Fruit fly (Drosophila melanogaster) whole organism, wandering third instar larva: Measurements from ENCODE around the gene Prm.

Experiments
- Abd-B ChIP-seq: fragments of >200 bp; optimal IDR thresholded peaks from 2 replicates; lab custom pipeline; 2017; ENCODE audit warnings: missing biosample characterization, missing genetic modification characterization
- CrebA ChIP-seq: fragments of 200-800 bp; sonication (Bioruptor generic); optimal IDR thresholded peaks from 2 replicates; lab custom pipeline; 2016; ENCODE audit warnings: missing biosample characterization, mild to moderate bottlenecking, missing genetic modification characterization, borderline replicate concordance
- Dfd ChIP-seq: fragments of >200 bp; optimal IDR thresholded peaks from 2 replicates; lab custom pipeline; 2017; ENCODE audit warnings: missing biosample characterization, missing genetic modification characterization
- Dif ChIP-seq: fragments of 200-275, 200-300 bp; sonication (Bioruptor generic); optimal IDR thresholded peaks from 2 replicates; lab custom pipeline; 2018; ENCODE audit warnings: missing biosample characterization, missing genetic modification characterization; ENCODE audit not compliant: partially characterized antibody
- GATAd ChIP-seq: sonication (Bioruptor generic); optimal IDR thresholded peaks from 2 replicates; lab custom pipeline; 2016; ENCODE audit warnings: missing biosample characterization, missing genetic modification characterization
- HLH106 ChIP-seq: fragments of 200-800 bp; optimal IDR thresholded peaks from 3 replicates; lab custom pipeline; 2019; ENCODE audit warnings: missing biosample characterization, mild to moderate bottlenecking, missing genetic modification characterization, moderate library complexity
- Hnf4 ChIP-seq: fragments of 200-800 bp; sonication (Bioruptor generic); optimal IDR thresholded peaks from 2 replicates; lab custom pipeline; 2016; ENCODE audit warnings: missing biosample characterization, mild to moderate bottlenecking, missing genetic modification characterization
- Hr78 ChIP-seq: fragments of >200 bp; optimal IDR thresholded peaks from 2 replicates; lab custom pipeline; 2017; ENCODE audit warnings: missing biosample characterization, missing genetic modification characterization
- Hr83 ChIP-seq: fragments of 200-300 bp; sonication (Bioruptor generic); optimal IDR thresholded peaks from 2 replicates; lab custom pipeline; 2016; ENCODE audit warnings: missing biosample characterization, mild to moderate bottlenecking, missing genetic modification characterization, moderate library complexity; ENCODE audit not compliant: poor library complexity, severe bottlenecking
- Jra ChIP-seq: sonication (Bioruptor generic); optimal IDR thresholded peaks from 2 replicates; lab custom pipeline; 2016; ENCODE audit warnings: missing biosample characterization, missing genetic modification characterization
- Mio ChIP-seq: sonication (Bioruptor generic); optimal IDR thresholded peaks from 2 replicates; lab custom pipeline; 2016; ENCODE audit warnings: missing biosample characterization, missing genetic modification characterization
- Myc ChIP-seq: fragments of >200 bp; optimal IDR thresholded peaks from 2 replicates; lab custom pipeline; 2017
- N ChIP-seq: fragments of >200 bp; optimal IDR thresholded peaks from 2 replicates; lab custom pipeline; 2018; ENCODE audit warnings: missing biosample characterization, missing external identifiers, missing genetic modification characterization
- OdsH ChIP-seq: fragments of 200-800 bp; sonication (Bioruptor generic); optimal IDR thresholded peaks from 2 replicates; lab custom pipeline; 2016; ENCODE audit warnings: missing biosample characterization, mild to moderate bottlenecking, missing genetic modification characterization
- Rel ChIP-seq, 2 experiments: fragments of 200-800 bp; sonication (Bioruptor generic) in 1 of 2; optimal IDR thresholded peaks; 2 replicates in 1 of 2; 3 replicates in 1 of 2; lab custom pipeline; 2016 to 2019; ENCODE audit warnings: mild to moderate bottlenecking in 2 of 2, missing biosample characterization in 2 of 2, missing genetic modification characterization in 2 of 2, moderate library complexity in 1 of 2
- Sp1 ChIP-seq: fragments of 200-800 bp; sonication (Bioruptor generic); optimal IDR thresholded peaks from 3 replicates; lab custom pipeline; 2019; ENCODE audit warnings: missing biosample characterization, mild to moderate bottlenecking, missing genetic modification characterization, moderate library complexity
- br ChIP-seq: fragments of 200-800 bp; sonication (Bioruptor generic); optimal IDR thresholded peaks from 2 replicates; lab custom pipeline; 2016; ENCODE audit warnings: missing biosample characterization, missing genetic modification characterization
- brk ChIP-seq: fragments of 200-800 bp; sonication (Bioruptor generic); optimal IDR thresholded peaks from 2 replicates; lab custom pipeline; 2016; ENCODE audit warnings: missing biosample characterization, mild to moderate bottlenecking, missing genetic modification characterization
- dl ChIP-seq, 2 experiments: fragments of 175-275, 200-275 bp in 1 of 2; fragments of 200-275 bp in 1 of 2; sonication (Bioruptor generic); optimal IDR thresholded peaks; lab custom pipeline; 2018; ENCODE audit warnings: mild to moderate bottlenecking in 2 of 2, missing biosample characterization in 2 of 2, missing genetic modification characterization in 2 of 2, moderate library complexity in 2 of 2; ENCODE audit not compliant: partially characterized antibody in 2 of 2, insufficient read depth in 1 of 2
- dmrt93B ChIP-seq: fragments of 200-800 bp; sonication (Bioruptor generic); optimal IDR thresholded peaks from 2 replicates; lab custom pipeline; 2018; ENCODE audit warnings: missing biosample characterization, mild to moderate bottlenecking, missing genetic modification characterization
- dsf ChIP-seq: sonication (Bioruptor generic); optimal IDR thresholded peaks from 2 replicates; lab custom pipeline; 2016; ENCODE audit warnings: missing biosample characterization, missing genetic modification characterization, borderline replicate concordance
- ey ChIP-seq: fragments of 200-800 bp; sonication (Bioruptor generic); optimal IDR thresholded peaks from 2 replicates; lab custom pipeline; 2016; ENCODE audit warnings: missing biosample characterization, missing genetic modification characterization
- foxo ChIP-seq, 2 experiments: fragments of 200-800 bp; sonication (Bioruptor generic); optimal IDR thresholded peaks; 2 replicates in 1 of 2; 3 replicates in 1 of 2; lab custom pipeline; 2016 to 2017; ENCODE audit warnings: missing biosample characterization in 2 of 2, missing genetic modification characterization in 2 of 2
- fru ChIP-seq: fragments of 200-800 bp; sonication (Bioruptor generic); optimal IDR thresholded peaks from 3 replicates; lab custom pipeline; 2016; ENCODE audit warnings: missing biosample characterization, mild to moderate bottlenecking, missing genetic modification characterization
- h ChIP-seq: fragments of 200-800 bp; sonication (Bioruptor generic); optimal IDR thresholded peaks from 3 replicates; lab custom pipeline; 2016; ENCODE audit warnings: missing biosample characterization, mild to moderate bottlenecking, missing genetic modification characterization
- lola ChIP-seq: fragments of >200 bp; optimal IDR thresholded peaks from 2 replicates; lab custom pipeline; 2017; ENCODE audit warnings: missing biosample characterization, missing genetic modification characterization
- pan ChIP-seq: fragments of >200 bp; optimal IDR thresholded peaks from 2 replicates; lab custom pipeline; 2017
- psq ChIP-seq: fragments of 200-800 bp; sonication (Bioruptor generic); optimal IDR thresholded peaks from 3 replicates; lab custom pipeline; 2017; ENCODE audit warnings: missing biosample characterization, mild to moderate bottlenecking, missing genetic modification characterization, moderate library complexity
- rgr ChIP-seq: fragments of 200-800 bp; sonication (Bioruptor generic); optimal IDR thresholded peaks from 3 replicates; lab custom pipeline; 2016; ENCODE audit warnings: missing biosample characterization, mild to moderate bottlenecking, missing genetic modification characterization
- sage ChIP-seq: fragments of 200-800 bp; sonication (Bioruptor generic); optimal IDR thresholded peaks from 2 replicates; lab custom pipeline; 2016; ENCODE audit warnings: missing biosample characterization, mild to moderate bottlenecking, missing genetic modification characterization
- tai ChIP-seq: sonication (Bioruptor generic); optimal IDR thresholded peaks from 2 replicates; lab custom pipeline; 2016; ENCODE audit warnings: missing biosample characterization, missing genetic modification characterization
- usp ChIP-seq: fragments of >200 bp; optimal IDR thresholded peaks from 2 replicates; lab custom pipeline; 2017; ENCODE audit warnings: missing biosample characterization, missing genetic modification characterization
- woc ChIP-seq: sonication (Bioruptor generic); optimal IDR thresholded peaks from 2 replicates; lab custom pipeline; 2016; ENCODE audit warnings: missing biosample characterization, mild to moderate bottlenecking, missing genetic modification characterization

Prm gene

DNA sequence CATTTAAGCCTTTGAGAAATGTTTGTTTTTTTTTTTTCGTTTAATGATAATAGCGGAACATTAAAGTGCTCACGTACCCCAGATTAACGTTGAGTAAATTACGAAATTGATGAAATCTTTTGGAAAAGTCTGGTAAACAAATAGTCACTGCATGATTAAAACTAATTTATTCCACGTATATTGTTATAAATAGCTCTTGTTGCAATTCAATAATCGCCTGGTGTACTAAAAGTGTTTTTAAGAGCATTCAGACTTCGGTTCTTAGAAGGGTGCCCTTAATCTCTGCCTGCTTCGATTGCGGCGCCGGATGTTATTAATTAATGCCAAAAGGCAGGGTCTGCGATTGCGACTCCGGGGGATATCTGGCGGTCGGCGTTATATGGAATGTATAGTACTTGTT, 36.3 kb downstream of the Prm start:
- TF ChIP-seq ey (GFP tag; lab: Kevin White, UChicago), result peak; percentile 9
- peak; percentile 11 for TF ChIP-seq rgr (GFP tag; lab: Kevin White, UChicago)
- TF ChIP-seq foxo (GFP tag; optimal IDR thresholded peaks at IDR 0.05; lab: Kevin White, UChicago), result peak in 1 of 2 experiments; percentile 11
- peak; percentile 2 for TF ChIP-seq h
- no peak for TF ChIP-seq lola (GFP tag; lab: Kevin White, UChicago)

DNA sequence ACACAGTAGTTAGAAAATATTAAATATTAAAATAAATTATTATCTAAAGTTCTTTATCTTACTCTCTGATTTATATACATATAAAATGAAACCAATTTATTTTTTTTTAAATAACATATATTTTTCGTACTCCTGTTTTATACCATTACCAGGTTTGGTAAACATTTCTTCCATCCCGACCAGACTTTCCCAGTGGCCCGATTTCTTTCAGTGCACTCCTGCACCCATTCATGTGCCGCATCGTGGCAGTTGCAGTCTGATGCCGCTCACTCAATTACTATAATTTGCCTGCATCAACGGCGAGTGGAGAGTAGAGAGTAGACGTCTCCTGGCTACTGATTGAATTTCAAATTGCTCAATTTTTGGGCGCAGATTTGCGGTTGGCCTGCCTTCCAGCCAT, 37.3 kb downstream of the Prm start:
- peak; percentile 11 for TF ChIP-seq rgr (GFP tag; lab: Kevin White, UChicago)
- no peak for TF ChIP-seq woc (GFP tag; lab: Kevin White, UChicago)
- peak; percentile 26 for TF ChIP-seq HLH106
- no peak for TF ChIP-seq Dfd
- TF ChIP-seq foxo (GFP tag; optimal IDR thresholded peaks at IDR 0.05; lab: Kevin White, UChicago), result peak in 1 of 2 experiments; percentile 19
- TF ChIP-seq Sp1 (GFP tag; lab: Kevin White, UChicago), result peak; percentile 34
- TF ChIP-seq N, result no peak
- TF ChIP-seq br (GFP tag; lab: Kevin White, UChicago), result no peak
- peak; percentile 15 for TF ChIP-seq psq (GFP tag; lab: Kevin White, UChicago)

DNA sequence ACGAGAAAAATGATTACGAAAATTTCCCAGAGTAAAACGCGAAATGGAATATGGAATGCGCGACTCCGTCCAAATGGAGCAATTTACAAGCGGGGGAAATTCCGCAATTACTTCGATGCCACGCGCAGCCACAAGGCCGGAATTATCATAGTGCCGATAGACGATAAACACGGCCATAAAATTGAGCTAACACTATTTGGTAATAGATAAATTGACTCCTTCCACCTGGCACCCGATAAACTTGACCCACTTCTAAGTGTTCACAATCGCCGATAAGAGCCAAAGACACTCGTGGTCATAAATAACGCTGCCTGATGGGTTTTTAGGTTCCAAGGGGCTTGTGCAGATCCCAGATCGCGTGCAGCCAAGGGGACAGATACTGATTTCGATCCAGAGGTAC, 38.0 kb downstream of the Prm start:
- TF ChIP-seq h, result no peak

DNA sequence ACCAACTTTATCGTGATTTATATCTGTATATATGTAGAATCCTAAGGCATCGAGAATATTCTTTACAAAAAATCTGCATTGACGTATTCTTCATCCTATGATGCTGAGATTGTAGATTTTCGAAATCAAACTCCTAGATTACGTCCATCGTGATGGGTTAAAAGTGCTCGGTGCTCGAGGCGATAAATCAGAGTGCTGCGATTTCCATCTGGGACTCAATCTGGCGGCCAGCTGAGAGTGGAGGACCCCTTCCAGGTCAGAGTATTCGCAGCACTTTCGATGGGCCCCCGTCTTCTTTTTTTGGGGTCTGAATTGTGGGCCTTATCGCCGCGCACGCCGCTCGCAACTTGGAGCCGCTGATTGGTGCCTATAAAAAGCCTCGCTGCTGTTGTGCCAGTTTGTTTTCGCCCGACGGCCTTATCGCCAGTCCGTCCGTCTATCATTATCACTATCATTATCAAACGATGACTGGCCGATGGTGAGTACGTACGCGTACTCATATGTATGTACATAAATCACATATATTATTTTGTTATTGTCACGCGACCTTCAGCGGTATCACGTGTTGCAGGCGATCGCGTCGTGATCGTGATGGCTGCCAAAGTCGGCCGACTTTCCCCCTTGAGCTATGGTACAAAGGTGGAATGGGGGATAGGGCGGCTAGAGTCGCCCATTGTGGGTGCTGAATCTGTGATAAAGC, 40.2 kb downstream of the Prm start:
- no peak for TF ChIP-seq Mio (GFP tag; lab: Kevin White, UChicago)
- no peak for TF ChIP-seq Hr78
- no peak for TF ChIP-seq dmrt93B (GFP tag; lab: Kevin White, UChicago)
- TF ChIP-seq h, result peak; percentile 89
- no peak for TF ChIP-seq tai (GFP tag; lab: Kevin White, UChicago)
- TF ChIP-seq br (GFP tag; lab: Kevin White, UChicago), result peak; percentile 5
- peak; percentile 3 for TF ChIP-seq rgr (GFP tag; lab: Kevin White, UChicago)
- TF ChIP-seq brk (GFP tag; lab: Kevin White, UChicago), result no peak
- TF ChIP-seq Rel (GFP tag; optimal IDR thresholded peaks at IDR 0.05; lab: Kevin White, UChicago), result no peak
- TF ChIP-seq Rel (tag; optimal IDR thresholded peaks at IDR 0.05; lab: Kevin White, UChicago), result peak; percentile 63
- TF ChIP-seq N, result no peak
- TF ChIP-seq fru (GFP tag; lab: Kevin White, UChicago), result no peak
- TF ChIP-seq pan, result no peak
- no peak for TF ChIP-seq Dfd
- no peak for TF ChIP-seq dl (GFP tag; optimal IDR thresholded peaks at IDR 0.05; lab: Kevin White, UChicago; ENCODE audit: insufficient read depth in 1 of 2, partially characterized antibody in 2 of 2)
- no peak for TF ChIP-seq GATAd (GFP tag; lab: Kevin White, UChicago)
- peak; percentile 11 for TF ChIP-seq Dif (GFP tag; lab: Kevin White, UChicago)
- TF ChIP-seq psq (GFP tag; lab: Kevin White, UChicago), result no peak
- no peak for TF ChIP-seq sage
- no peak for TF ChIP-seq ey (GFP tag; lab: Kevin White, UChicago)
- TF ChIP-seq OdsH, result no peak
- peak; percentile 24 for TF ChIP-seq Hnf4
- peak; percentile 53 for TF ChIP-seq CrebA
- peak; percentile 5 for TF ChIP-seq Hr83 (GFP tag; lab: Kevin White, UChicago)
- TF ChIP-seq dsf, result no peak
- TF ChIP-seq Myc (lab: Kevin White, UChicago), result no peak
- no peak for TF ChIP-seq foxo (GFP tag; optimal IDR thresholded peaks at IDR 0.05; lab: Kevin White, UChicago)
- TF ChIP-seq Jra (GFP tag; lab: Kevin White, UChicago), result peak; percentile 21
- no peak for TF ChIP-seq Abd-B

DNA sequence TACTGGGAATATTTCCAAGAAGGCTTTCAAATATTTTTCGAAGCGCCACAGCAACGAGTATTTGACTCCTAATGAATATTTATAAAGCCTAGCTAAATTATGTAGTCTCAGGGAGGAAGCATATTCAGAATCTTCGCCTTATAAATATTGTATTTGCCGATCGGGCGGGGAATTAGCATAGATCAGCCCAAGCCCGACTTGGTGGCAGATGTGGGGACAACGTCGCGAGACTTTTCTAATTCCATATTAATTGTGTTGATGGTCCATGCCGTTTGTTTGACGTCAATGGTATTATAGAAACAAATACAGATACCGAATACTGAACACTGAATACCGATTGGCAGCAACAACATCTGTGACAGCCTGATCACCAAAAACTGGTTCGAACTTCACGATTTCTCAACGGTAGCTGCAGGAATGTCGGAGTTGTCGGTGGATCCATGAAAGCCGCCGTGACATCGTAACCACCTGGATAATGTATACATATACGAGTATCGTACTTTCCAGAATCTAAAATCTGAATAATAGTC, 41.3 kb downstream of the Prm start:
- no peak for TF ChIP-seq usp (GFP tag; lab: Kevin White, UChicago)
